Fruit fly (Drosophila melanogaster) whole organism, embryonic: ENCODE results near the gene CG34117.
A peak's percentile ranks its signal among the peaks of the same experiment; 100 is the strongest.

Experiments
- Adf1 ChIP-seq: fragments of 200-800 bp; sonication (Bioruptor generic); IDR thresholded peaks from 2 replicates; pipeline ENCODE4 v1.3.6; 2022; ENCODE audit warnings: missing biosample characterization, missing genetic modification characterization
- Asciz ChIP-seq: fragments of 200-800 bp; sonication (Bioruptor generic); optimal IDR thresholded peaks from 2 replicates; lab custom pipeline; 2017; ENCODE audit warnings: missing biosample characterization, mild to moderate bottlenecking, missing genetic modification characterization, missing genetic modification reagents
- C15 ChIP-seq: fragments of 200-800 bp; sonication (Bioruptor generic); IDR thresholded peaks from 3 replicates; pipeline ENCODE4 v1.3.6; 2022; ENCODE audit warnings: missing biosample characterization, missing genetic modification characterization
- CG10209 ChIP-seq: fragments of 200-800 bp; sonication (Bioruptor generic); optimal IDR thresholded peaks from 3 replicates; lab custom pipeline; 2017; ENCODE audit warnings: missing biosample characterization, mild to moderate bottlenecking, missing genetic modification characterization, missing genetic modification reagents
- CG11560 ChIP-seq: fragments of 200-800 bp; sonication (Bioruptor generic); IDR thresholded peaks from 3 replicates; pipeline ENCODE4 v1.3.6; 2022; ENCODE audit warnings: missing biosample characterization, missing genetic modification characterization
- CG12071 ChIP-seq: fragments of 200-800 bp; sonication (Bioruptor generic); optimal IDR thresholded peaks from 3 replicates; lab custom pipeline; 2018; ENCODE audit warnings: missing biosample characterization, mild to moderate bottlenecking, missing genetic modification characterization
- CG12391 ChIP-seq: fragments of 200-800 bp; sonication (Bioruptor generic); optimal IDR thresholded peaks from 3 replicates; lab custom pipeline; 2018; ENCODE audit warnings: missing biosample characterization, mild to moderate bottlenecking, missing genetic modification characterization, moderate library complexity
- CG13123 ChIP-seq: fragments of 200-800 bp; sonication (Bioruptor generic); optimal IDR thresholded peaks from 2 replicates; lab custom pipeline; 2016; ENCODE audit warnings: missing biosample characterization, missing genetic modification characterization
- CG1647 ChIP-seq: fragments of 200-800 bp; sonication (Bioruptor generic); optimal IDR thresholded peaks from 3 replicates; lab custom pipeline; 2016; ENCODE audit warnings: missing biosample characterization, missing genetic modification characterization
- CG16863 ChIP-seq: fragments of 200-800 bp; sonication (Bioruptor generic); optimal IDR thresholded peaks from 3 replicates; lab custom pipeline; 2016; ENCODE audit warnings: missing biosample characterization, missing genetic modification characterization
- CG18764 ChIP-seq: fragments of 200-800 bp; sonication (Bioruptor generic); optimal IDR thresholded peaks from 3 replicates; lab custom pipeline; 2016; ENCODE audit warnings: missing biosample characterization, missing genetic modification characterization
- CG3163 ChIP-seq: fragments of 200-800 bp; sonication (Bioruptor generic); optimal IDR thresholded peaks from 3 replicates; lab custom pipeline; 2016; ENCODE audit warnings: missing biosample characterization, missing genetic modification characterization
- CG3726 ChIP-seq: fragments of 200-800 bp; sonication (Bioruptor generic); IDR thresholded peaks from 3 replicates; pipeline ENCODE4, ENCODE4 v1.3.6; 2022; ENCODE audit warnings: missing biosample characterization, missing genetic modification characterization
- CG4360 ChIP-seq: fragments of 200-800 bp; sonication (Bioruptor generic); IDR thresholded peaks from 2 replicates; pipeline ENCODE4 v1.3.6; 2022; ENCODE audit warnings: missing biosample characterization, missing genetic modification characterization
- CG4617 ChIP-seq: fragments of 200-800 bp; sonication (Bioruptor generic); optimal IDR thresholded peaks from 3 replicates; lab custom pipeline; 2016; ENCODE audit warnings: missing biosample characterization, missing genetic modification characterization, borderline replicate concordance
- CG6854 ChIP-seq: fragments of 200-800 bp; sonication (Bioruptor generic); optimal IDR thresholded peaks from 3 replicates; lab custom pipeline; 2017; ENCODE audit warnings: missing biosample characterization, mild to moderate bottlenecking, missing genetic modification characterization
- CG7271 ChIP-seq: fragments of 200-800 bp; sonication (Bioruptor generic); optimal IDR thresholded peaks from 2 replicates; lab custom pipeline; 2018; ENCODE audit warnings: missing biosample characterization, mild to moderate bottlenecking, missing genetic modification characterization, moderate library complexity
- CG9797 ChIP-seq: fragments of 200-800 bp; sonication (Bioruptor generic); optimal IDR thresholded peaks from 3 replicates; lab custom pipeline; 2018; ENCODE audit warnings: missing biosample characterization, mild to moderate bottlenecking, missing genetic modification characterization
- CTCF ChIP-seq: fragments of 200-800 bp; sonication (Bioruptor generic); optimal IDR thresholded peaks from 2 replicates; lab custom pipeline; 2017; ENCODE audit warnings: missing biosample characterization, mild to moderate bottlenecking, missing genetic modification characterization, moderate library complexity
- Dek ChIP-seq: fragments of 200-800 bp; sonication (Bioruptor generic); optimal IDR thresholded peaks from 3 replicates; lab custom pipeline; 2019; ENCODE audit warnings: missing biosample characterization, mild to moderate bottlenecking, missing genetic modification characterization, moderate library complexity
- Fer2 ChIP-seq: fragments of 200-800 bp; sonication (Bioruptor generic); optimal IDR thresholded peaks from 2 replicates; lab custom pipeline; 2018; ENCODE audit warnings: missing biosample characterization, mild to moderate bottlenecking, missing genetic modification characterization, moderate library complexity
- HLHmδ ChIP-seq: fragments of 200-800 bp; sonication (Bioruptor generic); optimal IDR thresholded peaks from 2 replicates; lab custom pipeline; 2018; ENCODE audit warnings: missing biosample characterization, mild to moderate bottlenecking, missing genetic modification characterization, moderate library complexity
- Hmr ChIP-seq: fragments of 200-800 bp; sonication (Bioruptor generic); optimal IDR thresholded peaks from 3 replicates; lab custom pipeline; 2017; ENCODE audit warnings: mild to moderate bottlenecking, missing biosample characterization, missing genetic modification reagents, missing genetic modification characterization
- MESR4 ChIP-seq: fragments of 200-800 bp; sonication (Bioruptor generic); optimal IDR thresholded peaks from 2 replicates; lab custom pipeline; 2018; ENCODE audit warnings: missing biosample characterization, mild to moderate bottlenecking, missing genetic modification characterization, moderate library complexity
- Max ChIP-seq: fragments of 200-800 bp; sonication (Bioruptor generic); optimal IDR thresholded peaks from 2 replicates; lab custom pipeline; 2016; ENCODE audit warnings: missing biosample characterization, mild to moderate bottlenecking, missing genetic modification characterization
- Myb ChIP-seq: fragments of 200-800 bp; sonication (Bioruptor generic); optimal IDR thresholded peaks from 2 replicates; lab custom pipeline; 2016; ENCODE audit warnings: missing biosample characterization, missing genetic modification characterization
- Neu2 ChIP-seq: fragments of 200-800 bp; sonication (Bioruptor generic); optimal IDR thresholded peaks from 3 replicates; lab custom pipeline; 2016; ENCODE audit warnings: missing biosample characterization, missing genetic modification characterization, borderline replicate concordance
- Optix ChIP-seq: fragments of 200-800 bp; sonication (Bioruptor generic); IDR thresholded peaks from 3 replicates; pipeline ENCODE4 v1.3.6; 2022; ENCODE audit warnings: missing biosample characterization, missing genetic modification characterization
- Side ChIP-seq: fragments of 200-800 bp; sonication (Bioruptor generic); optimal IDR thresholded peaks from 2 replicates; lab custom pipeline; 2016; ENCODE audit warnings: missing biosample characterization, missing genetic modification characterization
- Sin3A ChIP-seq: fragments of >200 bp; optimal IDR thresholded peaks from 2 replicates; lab custom pipeline; 2018
- Stat92E ChIP-seq, 3 experiments: fragments of >200 bp in 2 of 3; fragments of 200-800 bp in 1 of 3; sonication (Bioruptor generic) in 1 of 3; optimal IDR thresholded peaks; 2 replicates each; lab custom pipeline; 2017 to 2019; ENCODE audit warnings: missing biosample characterization in 3 of 3, missing genetic modification characterization in 3 of 3, mild to moderate bottlenecking in 1 of 3, moderate library complexity in 1 of 3
- al ChIP-seq: fragments of 200-800 bp; sonication (Bioruptor generic); IDR thresholded peaks from 2 replicates; pipeline ENCODE4 v1.3.6; 2022; ENCODE audit warnings: missing biosample characterization, missing genetic modification characterization
- bab2 ChIP-seq: fragments of 200-800 bp; sonication (Bioruptor generic); optimal IDR thresholded peaks from 2 replicates; lab custom pipeline; 2016; ENCODE audit warnings: missing biosample characterization, missing genetic modification characterization
- caup ChIP-seq: fragments of 200-800 bp; sonication (Bioruptor generic); optimal IDR thresholded peaks from 3 replicates; lab custom pipeline; 2017; ENCODE audit warnings: missing biosample characterization, mild to moderate bottlenecking, missing genetic modification characterization, moderate library complexity; ENCODE audit not compliant: severe bottlenecking
- dmrt99B ChIP-seq: fragments of 200-800 bp; sonication (Bioruptor generic); optimal IDR thresholded peaks from 2 replicates; lab custom pipeline; 2018; ENCODE audit warnings: missing biosample characterization, mild to moderate bottlenecking, missing genetic modification characterization, moderate library complexity
- eve ChIP-seq, 2 experiments: fragments of >200 bp; optimal IDR thresholded peaks; 2 replicates each; lab custom pipeline; 2017; ENCODE audit warnings: missing biosample characterization in 2 of 2, missing genetic modification characterization in 2 of 2
- exex ChIP-seq: fragments of 200-800 bp; sonication (Bioruptor generic); optimal IDR thresholded peaks from 4 replicates; lab custom pipeline; 2018; ENCODE audit warnings: missing biosample characterization, mild to moderate bottlenecking, missing genetic modification characterization, moderate library complexity
- kah ChIP-seq: fragments of 200-800 bp; sonication (Bioruptor generic); optimal IDR thresholded peaks from 2 replicates; lab custom pipeline; 2018; ENCODE audit warnings: missing biosample characterization, mild to moderate bottlenecking, missing genetic modification characterization
- kni ChIP-seq: fragments of 200-800 bp; sonication (Bioruptor generic); optimal IDR thresholded peaks from 3 replicates; lab custom pipeline; 2017; ENCODE audit warnings: mild to moderate bottlenecking, missing biosample characterization, missing genetic modification reagents, missing genetic modification characterization
- maf-S ChIP-seq: fragments of 200-800 bp; sonication (Bioruptor generic); optimal IDR thresholded peaks from 2 replicates; lab custom pipeline; 2016; ENCODE audit warnings: missing biosample characterization, missing genetic modification characterization
- pho ChIP-seq: fragments of 200-800 bp; sonication (Bioruptor generic); optimal IDR thresholded peaks from 2 replicates; lab custom pipeline; 2016; ENCODE audit warnings: missing biosample characterization, missing genetic modification characterization
- repo ChIP-seq: fragments of 200-800 bp; sonication (Bioruptor generic); optimal IDR thresholded peaks from 2 replicates; lab custom pipeline; 2016; ENCODE audit warnings: missing biosample characterization, missing genetic modification characterization
- sc ChIP-seq, 3 experiments: fragments of >200 bp in 2 of 3; fragments of 200-800 bp in 1 of 3; sonication (Bioruptor generic) in 1 of 3; optimal IDR thresholded peaks; 2 replicates in 2 of 3; 3 replicates in 1 of 3; lab custom pipeline; 2017; ENCODE audit warnings: mild to moderate bottlenecking in 1 of 3, missing biosample characterization in 1 of 3, missing genetic modification characterization in 1 of 3, missing genetic modification reagents in 1 of 3
- tll ChIP-seq, 2 experiments: fragments of 200-800 bp in 1 of 2; fragments of >200 bp in 1 of 2; sonication (Bioruptor generic) in 1 of 2; optimal IDR thresholded peaks; 2 replicates each; lab custom pipeline; 2017 to 2019; ENCODE audit warnings: missing biosample characterization in 2 of 2, missing genetic modification characterization in 2 of 2, mild to moderate bottlenecking in 1 of 2, moderate library complexity in 1 of 2
- vnd ChIP-seq: fragments of 200-800 bp; sonication (Bioruptor generic); IDR thresholded peaks from 3 replicates; pipeline ENCODE4 v1.3.6; 2022; ENCODE audit warnings: missing biosample characterization, missing genetic modification characterization; ENCODE audit not compliant: partially characterized antibody
- wek ChIP-seq: fragments of 200-800 bp; sonication (Bioruptor generic); optimal IDR thresholded peaks from 3 replicates; lab custom pipeline; 2018; ENCODE audit warnings: missing biosample characterization, mild to moderate bottlenecking, missing genetic modification characterization, moderate library complexity
- z ChIP-seq: fragments of 200-800 bp; sonication (Bioruptor generic); IDR thresholded peaks from 3 replicates; pipeline ENCODE4 v1.3.6; 2022; ENCODE audit warnings: missing biosample characterization, missing genetic modification characterization
- zf30C ChIP-seq: fragments of 200-800 bp; sonication (Bioruptor generic); optimal IDR thresholded peaks from 3 replicates; lab custom pipeline; 2018; ENCODE audit warnings: missing biosample characterization, mild to moderate bottlenecking, missing genetic modification characterization
- zfh1 ChIP-seq: fragments of 200-800 bp; sonication (Bioruptor generic); IDR thresholded peaks from 3 replicates; pipeline ENCODE4 v1.3.6; 2022; ENCODE audit warnings: missing biosample characterization, missing genetic modification characterization

Gene CG34117

DNA sequence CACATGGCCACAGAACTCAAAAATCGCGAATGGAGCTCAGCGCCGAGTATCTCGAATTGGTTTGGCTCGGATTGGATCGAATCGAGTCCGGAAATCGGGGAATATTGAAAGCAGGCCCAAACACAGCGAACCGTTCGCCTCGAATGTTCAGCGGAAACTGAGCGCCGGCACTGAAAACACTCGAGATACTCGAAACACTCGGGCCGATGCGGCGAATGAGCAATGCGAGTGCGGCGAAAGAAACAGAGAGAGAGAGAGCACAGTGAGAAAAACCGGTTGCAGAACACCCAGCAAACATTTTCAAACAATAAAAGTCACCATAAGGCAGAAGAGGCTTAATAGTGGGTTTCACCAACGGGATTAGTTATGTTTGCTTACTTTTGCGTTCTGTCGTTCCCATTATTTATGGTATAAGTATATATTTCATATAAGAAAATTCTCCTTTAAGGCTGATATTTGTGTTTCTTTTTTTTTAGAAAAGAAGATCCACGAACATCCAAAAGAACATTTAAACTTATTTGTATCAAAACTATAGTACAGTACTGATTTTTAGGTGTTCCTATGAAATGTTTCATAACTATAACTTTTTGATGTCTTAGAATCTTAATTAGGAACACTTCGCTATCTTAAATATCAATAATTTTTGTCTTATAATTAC, 5.3 kb downstream of the CG34117 start, which contains the start of gene FER (continued):
- TF ChIP-seq CG4360 (no peak; the same call in 1 of the 2 replicates), al (GFP tag; lab: Robert Waterston, UW) (no peak), exex (tag; lab: Kevin White, UChicago) (no peak), z (GFP tag; lab: Robert Waterston, UW) (peak; percentile 99), CG11560 (tag; lab: Robert Waterston, UW) (no peak), kah (GFP tag; lab: Kevin White, UChicago) (peak; percentile 63), vnd (GFP tag; lab: Robert Waterston, UW) (peak; percentile 47; the same call in 1 of the 3 replicates), repo (GFP tag; lab: Kevin White, UChicago) (no peak), CG16863 (peak; percentile 31), Side (GFP tag; lab: Kevin White, UChicago) (peak; percentile 51), MESR4 (GFP tag; lab: Kevin White, UChicago) (peak; percentile 2), HLHmδ (GFP tag; lab: Kevin White, UChicago) (peak; percentile 76), zfh1 (GFP tag; lab: Robert Waterston, UW) (peak; percentile 59; the same call in 1 of the 3 replicates), caup (GFP tag; lab: Kevin White, UChicago) (peak; percentile 66), zf30C (GFP tag; lab: Kevin White, UChicago) (peak; percentile 86), maf-S (GFP tag; lab: Kevin White, UChicago) (no peak), kni (GFP tag; lab: Kevin White, UChicago) (no peak), Asciz (GFP tag; lab: Kevin White, UChicago) (peak; percentile 63), Adf1 (GFP tag; lab: Robert Waterston, UW) (peak; percentile 17; the same call in 1 of the 2 replicates), Stat92E (GFP tag; optimal IDR thresholded peaks at IDR 0.05; lab: Kevin White, UChicago) (peak in 1 of 3 experiments; percentile 71), dmrt99B (tag; lab: Kevin White, UChicago) (peak; percentile 14), Optix (GFP tag; lab: Robert Waterston, UW) (no peak), CTCF (GFP tag; lab: Kevin White, UChicago) (no peak), CG7271 (tag; lab: Kevin White, UChicago) (no peak), Dek (tag; lab: Kevin White, UChicago) (peak; percentile 24), CG4617 (peak; percentile 6), Sin3A (lab: Kevin White, UChicago) (no peak), CG10209 (peak; percentile 18), wek (GFP tag; lab: Kevin White, UChicago) (peak; percentile 63), CG3163 (GFP tag; lab: Kevin White, UChicago) (peak; percentile 48), CG18764 (GFP tag; lab: Kevin White, UChicago) (no peak), Myb (GFP tag; lab: Kevin White, UChicago) (no peak), pho (no peak), CG3726 (no peak), C15 (GFP tag; lab: Robert Waterston, UW) (no peak), eve (GFP tag; optimal IDR thresholded peaks at IDR 0.05; lab: Kevin White, UChicago) (no peak), CG12391 (peak; percentile 1)

DNA sequence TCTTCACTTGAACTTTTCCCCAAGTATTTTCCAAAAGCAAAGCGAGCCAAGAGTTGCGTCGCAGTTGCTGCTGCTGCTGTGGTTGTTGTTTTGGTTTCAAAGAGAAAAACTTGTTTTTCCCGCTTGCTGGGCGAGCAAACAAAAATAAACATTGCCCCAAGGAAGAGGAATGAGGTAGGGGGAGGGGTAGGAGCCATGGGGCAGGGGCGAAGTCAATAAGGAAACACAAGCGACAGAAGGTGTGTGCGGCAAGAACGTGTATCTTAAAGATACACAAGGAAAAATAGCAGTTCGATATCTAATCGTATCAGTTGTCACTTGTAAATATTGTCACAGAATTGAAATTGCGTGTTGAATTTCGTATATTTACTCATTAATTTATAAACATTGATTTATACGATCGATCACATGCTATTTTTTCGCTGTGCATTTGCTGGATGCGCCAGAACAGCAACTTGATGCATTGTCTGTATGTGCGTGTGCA, 6.3 kb downstream of the CG34117 start:
- TF ChIP-seq CG13123 (GFP tag; lab: Kevin White, UChicago) (peak; percentile 52), CG12071 (GFP tag; lab: Kevin White, UChicago) (peak; percentile 65), Max (GFP tag; lab: Kevin White, UChicago) (peak; percentile 26), Neu2 (no peak), Fer2 (tag; lab: Kevin White, UChicago) (peak; percentile 47), CG9797 (peak; percentile 19), CG1647 (GFP tag; lab: Kevin White, UChicago) (no peak), sc (optimal IDR thresholded peaks at IDR 0.05; lab: Kevin White, UChicago) (no peak), sc (GFP tag; optimal IDR thresholded peaks at IDR 0.05; lab: Kevin White, UChicago) (peak; percentile 73), bab2 (GFP tag; lab: Kevin White, UChicago) (peak; percentile 63), kah (GFP tag; lab: Kevin White, UChicago) (peak; percentile 64), tll (GFP tag; optimal IDR thresholded peaks at IDR 0.05; lab: Kevin White, UChicago) (no peak), al (GFP tag; lab: Robert Waterston, UW) (peak; percentile 22; the same call in 1 of the 2 replicates), CG6854 (GFP tag; lab: Kevin White, UChicago) (peak; percentile 13), Hmr (peak; percentile 77)
